Worm (Caenorhabditis elegans) whole organism, midembryonic: Measurements from ENCODE around the gene ncx-2.

Source experiments
- T22C8.4 ChIP-seq: fragments of 200-800 bp; sonication (Bioruptor generic); IDR thresholded peaks from 2 replicates; pipeline ENCODE4 v1.3.6; 2022; ENCODE audit warnings: missing genetic modification characterization, missing compliant biosample characterization
- flt-1 ChIP-seq: fragments of 200-800 bp; sonication (Bioruptor generic); IDR thresholded peaks from 2 replicates; pipeline ENCODE4 v1.3.6; 2022; ENCODE audit warnings: missing genetic modification characterization, missing compliant biosample characterization
- klf-2 ChIP-seq: fragments of 200-800 bp; sonication (Bioruptor generic); conservative IDR thresholded peaks from 2 replicates; pipeline ENCODE4 v1.3.6; 2022; ENCODE audit warnings: missing genetic modification reagents, missing genetic modification characterization, missing compliant biosample characterization
- med-1 ChIP-seq: sonication (generic microtip); optimal IDR thresholded peaks from 2 replicates; lab custom pipeline; 2017; ENCODE audit warnings: missing genetic modification characterization, mild to moderate bottlenecking, missing compliant biosample characterization, antibody characterized with exemption, missing genetic modification reagents; ENCODE audit not compliant: insufficient read depth
- ref-1 ChIP-seq: fragments of 200-800 bp; sonication (Bioruptor generic); conservative IDR thresholded peaks from 2 replicates; pipeline ENCODE4 v1.3.6; 2022; ENCODE audit warnings: missing genetic modification reagents, missing genetic modification characterization, missing compliant biosample characterization
- tab-1 ChIP-seq: fragments of 200-800 bp; sonication (Bioruptor generic); IDR thresholded peaks from 2 replicates; pipeline ENCODE4 v1.3.6; 2022; ENCODE audit warnings: missing genetic modification characterization, missing compliant biosample characterization
- ztf-23 ChIP-seq: fragments of 200-800 bp; sonication (Bioruptor generic); IDR thresholded peaks from 2 replicates; pipeline ENCODE4 v1.3.6; 2022; ENCODE audit warnings: missing genetic modification reagents, missing genetic modification characterization, missing compliant biosample characterization
- ztf-29 ChIP-seq: fragments of 200-800 bp; sonication (Bioruptor generic); IDR thresholded peaks from 2 replicates; pipeline ENCODE4 v1.3.6; 2022; ENCODE audit warnings: missing genetic modification reagents, missing genetic modification characterization, missing compliant biosample characterization

ce11 chrV:5322815-5323214 lies 19.3 kb downstream of the ncx-2 start:
- TF ChIP-seq ztf-29 (GFP tag; lab: Robert Waterston, UW), result no peak
- no peak for TF ChIP-seq tab-1 (GFP tag; lab: Robert Waterston, UW)
- TF ChIP-seq flt-1 (GFP tag; lab: Robert Waterston, UW), result no peak
- TF ChIP-seq med-1 (GFP tag; lab: Kevin White, UChicago), result no peak
- TF ChIP-seq klf-2 (GFP tag; lab: Robert Waterston, UW), result no peak
- no peak for TF ChIP-seq ref-1 (GFP tag; lab: Robert Waterston, UW)
- no peak for TF ChIP-seq T22C8.4
- no peak for TF ChIP-seq ztf-23 (GFP tag; lab: Robert Waterston, UW)
